Worm (Caenorhabditis elegans) whole organism, late embryonic: ENCODE results near the gene Y66H1A.8.

Source experiments
- F13H6.1 ChIP-seq: sonication (generic microtip); optimal IDR thresholded peaks from 2 replicates; lab custom pipeline; 2016; ENCODE audit warnings: missing genetic modification characterization, missing compliant biosample characterization
- K02D7.2 ChIP-seq: sonication (generic microtip); optimal IDR thresholded peaks from 2 replicates; lab custom pipeline; 2017; ENCODE audit warnings: mild to moderate bottlenecking, missing genetic modification characterization, missing compliant biosample characterization
- T23F11.4 ChIP-seq: fragments of 200-800 bp; sonication (Bioruptor generic); optimal IDR thresholded peaks from 2 replicates; lab custom pipeline; 2018; ENCODE audit warnings: mild to moderate bottlenecking, missing genetic modification characterization, missing compliant biosample characterization
- ceh-14 ChIP-seq: sonication (generic microtip); optimal IDR thresholded peaks from 2 replicates; lab custom pipeline; 2016; ENCODE audit warnings: missing genotype, missing genetic modification characterization, missing compliant biosample characterization
- ceh-31 ChIP-seq: sonication (generic microtip); optimal IDR thresholded peaks from 2 replicates; lab custom pipeline; 2016; ENCODE audit warnings: missing genetic modification characterization, missing compliant biosample characterization
- ceh-34 ChIP-seq: sonication (generic microtip); optimal IDR thresholded peaks from 2 replicates; lab custom pipeline; 2016; ENCODE audit warnings: mild to moderate bottlenecking, missing genetic modification characterization, missing compliant biosample characterization
- ceh-48 ChIP-seq: sonication (generic microtip); optimal IDR thresholded peaks from 2 replicates; lab custom pipeline; 2016; ENCODE audit warnings: missing genetic modification characterization, inconsistent platforms, missing compliant biosample characterization
- ceh-9 ChIP-seq: sonication (generic microtip); optimal IDR thresholded peaks from 2 replicates; lab custom pipeline; 2016; ENCODE audit warnings: mild to moderate bottlenecking, missing genetic modification characterization, inconsistent platforms, missing compliant biosample characterization
- dve-1 ChIP-seq: sonication (generic microtip); optimal IDR thresholded peaks from 2 replicates; lab custom pipeline; 2017; ENCODE audit warnings: antibody characterized with exemption, mild to moderate bottlenecking, missing genetic modification characterization, missing compliant biosample characterization
- elt-4 ChIP-seq: sonication (generic microtip); optimal IDR thresholded peaks from 2 replicates; lab custom pipeline; 2016; ENCODE audit warnings: missing genetic modification characterization, missing compliant biosample characterization
- eyg-1 ChIP-seq: sonication (generic microtip); optimal IDR thresholded peaks from 2 replicates; lab custom pipeline; 2016; ENCODE audit warnings: missing genotype, missing genetic modification characterization, missing compliant biosample characterization
- fkh-6 ChIP-seq: sonication (generic microtip); optimal IDR thresholded peaks from 2 replicates; lab custom pipeline; 2016; ENCODE audit warnings: missing genetic modification characterization, missing compliant biosample characterization
- hlh-13 ChIP-seq: fragments of 200-800 bp; sonication (Bioruptor generic); optimal IDR thresholded peaks from 2 replicates; lab custom pipeline; 2018; ENCODE audit warnings: mild to moderate bottlenecking, missing genetic modification characterization, missing compliant biosample characterization
- hlh-6 ChIP-seq: sonication (generic microtip); optimal IDR thresholded peaks from 2 replicates; lab custom pipeline; 2016; ENCODE audit warnings: missing genotype, missing genetic modification characterization, missing compliant biosample characterization
- lim-6 ChIP-seq: sonication (generic microtip); optimal IDR thresholded peaks from 2 replicates; lab custom pipeline; 2016; ENCODE audit warnings: missing genetic modification characterization, missing compliant biosample characterization
- lin-11 ChIP-seq: fragments of 200-800 bp; sonication (Bioruptor generic); optimal IDR thresholded peaks from 2 replicates; lab custom pipeline; 2018; ENCODE audit warnings: mild to moderate bottlenecking, missing genetic modification characterization, missing compliant biosample characterization
- nfya-1 ChIP-seq: sonication (generic microtip); optimal IDR thresholded peaks from 2 replicates; lab custom pipeline; 2017; ENCODE audit warnings: missing genetic modification characterization, mild to moderate bottlenecking, missing compliant biosample characterization, antibody characterized with exemption, moderate library complexity
- nhr-11 ChIP-seq: fragments of 150-350 bp; optimal IDR thresholded peaks from 2 replicates; lab custom pipeline; 2014; ENCODE audit warnings: missing biosample characterization, missing genetic modification characterization
- nhr-232 ChIP-seq: sonication (generic microtip); optimal IDR thresholded peaks from 2 replicates; lab custom pipeline; 2016; ENCODE audit warnings: missing genetic modification characterization, missing compliant biosample characterization
- odd-2 ChIP-seq: sonication (generic microtip); optimal IDR thresholded peaks from 2 replicates; lab custom pipeline; 2017; ENCODE audit warnings: antibody characterized with exemption, mild to moderate bottlenecking, missing genetic modification characterization, missing compliant biosample characterization
- pag-3 ChIP-seq: sonication (generic microtip); optimal IDR thresholded peaks from 2 replicates; lab custom pipeline; 2016; ENCODE audit warnings: missing compliant biosample characterization, missing genetic modification characterization, borderline replicate concordance
- pax-1 ChIP-seq: fragments of 150-350 bp; optimal IDR thresholded peaks from 2 replicates; lab custom pipeline; 2014; ENCODE audit warnings: missing biosample characterization, missing genetic modification characterization
- pha-4 ChIP-seq: fragments of 150-350 bp; optimal IDR thresholded peaks from 2 replicates; lab custom pipeline; 2018; ENCODE audit warnings: missing biosample characterization, missing genetic modification reagents, missing genetic modification characterization
- pros-1 ChIP-seq: fragments of 150-350 bp; optimal IDR thresholded peaks from 2 replicates; lab custom pipeline; 2014; ENCODE audit warnings: missing biosample characterization, missing genetic modification reagents, missing genetic modification characterization
- ref-2 ChIP-seq: sonication (generic microtip); optimal IDR thresholded peaks from 2 replicates; lab custom pipeline; 2016; ENCODE audit warnings: missing genetic modification characterization, missing compliant biosample characterization
- rnt-1 ChIP-seq: sonication (generic microtip); optimal IDR thresholded peaks from 2 replicates; lab custom pipeline; 2016; ENCODE audit warnings: missing genetic modification characterization, missing compliant biosample characterization
- sox-2 ChIP-seq: fragments of 200-800 bp; sonication (Bioruptor generic); IDR thresholded peaks from 2 replicates; pipeline ENCODE4 v1.3.6; 2022; ENCODE audit warnings: missing genetic modification reagents, missing genetic modification characterization, missing compliant biosample characterization
- syd-9 ChIP-seq: sonication (generic microtip); optimal IDR thresholded peaks from 2 replicates; lab custom pipeline; 2016; ENCODE audit warnings: mild to moderate bottlenecking, missing genetic modification characterization, moderate library complexity, missing compliant biosample characterization
- tbx-7 ChIP-seq: sonication (generic microtip); optimal IDR thresholded peaks from 2 replicates; lab custom pipeline; 2016; ENCODE audit warnings: missing genotype, missing genetic modification characterization, missing compliant biosample characterization
- ttx-3 ChIP-seq: sonication (generic microtip); optimal IDR thresholded peaks from 2 replicates; lab custom pipeline; 2016; ENCODE audit warnings: missing genetic modification reagents, missing genetic modification characterization, missing compliant biosample characterization
- unc-3 ChIP-seq, 2 experiments: fragments of 200-800 bp in 1 of 2; sonication (Bioruptor generic) in 1 of 2; sonication (generic microtip) in 1 of 2; conservative IDR thresholded peaks in 1 of 2; optimal IDR thresholded peaks in 1 of 2; 2 replicates each; pipeline versions ENCODE4 v1.3.6 to Lab custom; 2016 to 2022; ENCODE audit warnings: missing compliant biosample characterization in 2 of 2, missing genetic modification characterization in 2 of 2, missing genetic modification reagents in 1 of 2
- ztf-16 ChIP-seq: sonication (generic microtip); optimal IDR thresholded peaks from 2 replicates; lab custom pipeline; 2017; ENCODE audit warnings: missing genetic modification characterization, missing compliant biosample characterization

The Y66H1A.8 gene

DNA sequence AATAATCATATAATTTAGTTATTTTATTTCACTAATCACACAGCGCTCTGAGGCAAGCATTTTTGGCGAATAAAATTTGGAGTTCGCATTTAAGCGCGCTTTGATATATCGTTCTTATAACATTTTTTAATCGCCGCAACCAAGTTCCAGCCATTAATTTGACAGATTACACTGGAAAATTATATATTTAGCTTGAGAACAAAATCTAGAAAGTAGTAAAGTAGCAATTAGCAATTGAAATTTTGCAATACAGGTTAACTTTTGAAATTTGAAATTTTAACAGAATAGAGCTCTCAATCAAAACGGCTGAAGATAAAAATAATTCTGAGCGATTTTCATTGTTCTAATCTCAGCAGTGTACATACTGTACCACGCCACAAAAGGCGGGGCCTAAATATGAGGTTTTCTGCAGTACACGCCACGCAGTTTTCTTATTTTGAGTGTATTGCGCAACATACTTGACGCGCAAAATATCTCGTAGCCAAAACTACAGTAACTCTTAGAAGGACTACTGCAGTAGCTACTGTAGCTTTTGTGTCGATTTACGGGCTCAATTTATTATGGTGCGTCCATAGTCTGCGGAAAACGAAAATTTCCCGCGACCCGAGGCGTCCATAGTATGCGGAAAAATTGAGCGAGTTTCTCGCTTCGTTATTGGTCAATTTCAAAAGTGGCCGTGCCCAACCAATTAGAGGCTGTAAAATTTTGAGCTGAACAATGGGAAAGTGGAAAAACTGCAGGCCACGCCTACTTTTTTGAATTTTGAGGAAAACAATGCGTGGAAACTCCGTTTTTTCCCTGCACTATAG lies 27.4 kb downstream of the Y66H1A.8 start:
- no peak for TF ChIP-seq ttx-3
- TF ChIP-seq ceh-34 (tag; lab: Kevin White, UChicago), result no peak
- no peak for TF ChIP-seq syd-9 (tag; lab: Kevin White, UChicago)
- no peak for TF ChIP-seq unc-3 (GFP tag; conservative IDR thresholded peaks at IDR 0.05; lab: Robert Waterston, UW)
- TF ChIP-seq unc-3 (tag; optimal IDR thresholded peaks at IDR 0.05; lab: Kevin White, UChicago), result no peak
- no peak for TF ChIP-seq tbx-7 (tag; lab: Kevin White, UChicago)
- TF ChIP-seq pag-3 (tag; lab: Kevin White, UChicago), result no peak
- TF ChIP-seq pros-1 (tag; lab: Kevin White, UChicago), result no peak
- TF ChIP-seq K02D7.2 (tag; lab: Kevin White, UChicago), result no peak
- no peak for TF ChIP-seq ref-2
- no peak for TF ChIP-seq rnt-1
- TF ChIP-seq fkh-6 (tag; lab: Kevin White, UChicago), result no peak
- TF ChIP-seq dve-1 (tag; lab: Kevin White, UChicago), result no peak
- no peak for TF ChIP-seq nhr-232
- no peak for TF ChIP-seq ztf-16 (tag; lab: Kevin White, UChicago)

DNA sequence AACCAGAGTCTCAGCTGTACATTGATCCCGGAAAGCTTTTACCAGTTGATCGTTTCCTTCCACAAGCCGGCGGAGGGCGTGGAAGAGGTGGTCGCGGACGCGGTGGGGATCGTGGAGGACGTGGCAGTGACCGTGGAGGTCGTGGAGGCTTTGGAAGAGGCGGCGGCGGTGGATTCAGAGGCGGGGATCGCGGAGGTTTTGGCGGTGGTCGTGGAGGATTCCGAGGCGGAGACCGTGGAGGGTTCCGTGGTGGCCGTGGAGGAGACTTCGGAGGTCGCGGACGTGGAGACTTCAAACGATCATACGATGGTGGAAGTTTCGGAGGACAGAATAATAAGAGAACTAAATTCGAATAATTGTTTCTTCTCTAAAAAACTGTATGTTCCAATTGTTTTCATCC lies 28.1 kb downstream of the Y66H1A.8 start:
- TF ChIP-seq sox-2 (GFP tag; lab: Robert Waterston, UW) (no peak), syd-9 (tag; lab: Kevin White, UChicago) (no peak), eyg-1 (tag; lab: Kevin White, UChicago) (no peak), lin-11 (tag; lab: Kevin White, UChicago) (no peak), nhr-232 (no peak), pha-4 (no peak), elt-4 (no peak), hlh-13 (no peak), ceh-14 (tag; lab: Kevin White, UChicago) (no peak), odd-2 (no peak), rnt-1 (no peak)
- TF ChIP-seq, all 69 proteins: peak for 0

DNA sequence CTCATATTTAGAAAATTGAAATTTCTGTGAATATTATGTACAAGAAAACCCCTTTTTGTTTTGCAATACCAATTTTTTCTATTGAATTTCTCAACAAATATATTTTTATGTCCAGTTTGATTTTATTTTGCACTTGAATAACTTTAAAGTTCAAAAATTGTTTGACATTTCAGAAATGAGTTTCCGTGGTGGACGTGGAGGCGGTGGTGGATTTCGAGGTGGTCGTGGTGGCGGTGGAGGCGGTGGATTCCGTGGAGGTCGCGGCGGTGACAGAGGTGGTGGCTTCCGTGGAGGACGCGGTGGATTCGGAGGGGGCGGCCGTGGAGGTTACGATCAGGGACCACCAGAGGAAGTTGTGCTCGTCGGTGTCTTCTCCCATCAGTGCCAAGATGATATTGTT lies 28.7 kb downstream of the Y66H1A.8 start, which contains the start of gene garr-1:
garr-1 (plus strand) TSS at position 174 of the 400 bp plus-strand sequence.
- TF ChIP-seq nhr-11 (no peak), K02D7.2 (tag; lab: Kevin White, UChicago) (no peak), unc-3 (GFP tag; conservative IDR thresholded peaks at IDR 0.05; lab: Robert Waterston, UW) (no peak), unc-3 (tag; optimal IDR thresholded peaks at IDR 0.05; lab: Kevin White, UChicago) (no peak), ceh-48 (tag; lab: Kevin White, UChicago) (no peak), tbx-7 (tag; lab: Kevin White, UChicago) (no peak), lin-11 (tag; lab: Kevin White, UChicago) (no peak), pax-1 (tag; lab: Kevin White, UChicago) (no peak), lim-6 (tag; lab: Kevin White, UChicago) (no peak), F13H6.1 (tag; lab: Kevin White, UChicago) (no peak), pag-3 (tag; lab: Kevin White, UChicago) (no peak), ceh-9 (tag; lab: Kevin White, UChicago) (no peak), ceh-31 (tag; lab: Kevin White, UChicago) (no peak), hlh-6 (no peak), ttx-3 (no peak)
- TF ChIP-seq, all 69 proteins: peak for 0

DNA sequence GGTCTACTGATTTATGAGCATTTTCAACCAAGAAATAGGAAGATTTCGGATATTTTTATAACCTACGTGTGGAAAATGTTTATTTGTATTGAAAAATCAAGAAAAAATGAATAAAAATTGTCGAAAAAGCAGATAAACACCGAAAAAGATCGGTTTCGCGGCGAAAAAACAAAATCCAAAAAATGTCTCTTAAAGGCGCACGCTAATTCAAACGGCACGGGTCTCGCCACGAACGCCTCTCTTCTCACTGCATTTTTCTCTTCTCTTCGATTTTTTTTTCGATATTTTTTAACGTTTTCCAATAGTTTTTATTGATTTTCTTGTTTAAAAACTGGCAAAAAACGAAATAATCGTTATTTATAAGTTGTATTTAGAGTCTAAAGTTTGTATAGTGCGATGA lies 29.2 kb downstream of the Y66H1A.8 start:
- TF ChIP-seq ceh-48 (tag; lab: Kevin White, UChicago) (peak; percentile 56), eyg-1 (tag; lab: Kevin White, UChicago) (no peak), nfya-1 (peak; percentile 11)

DNA sequence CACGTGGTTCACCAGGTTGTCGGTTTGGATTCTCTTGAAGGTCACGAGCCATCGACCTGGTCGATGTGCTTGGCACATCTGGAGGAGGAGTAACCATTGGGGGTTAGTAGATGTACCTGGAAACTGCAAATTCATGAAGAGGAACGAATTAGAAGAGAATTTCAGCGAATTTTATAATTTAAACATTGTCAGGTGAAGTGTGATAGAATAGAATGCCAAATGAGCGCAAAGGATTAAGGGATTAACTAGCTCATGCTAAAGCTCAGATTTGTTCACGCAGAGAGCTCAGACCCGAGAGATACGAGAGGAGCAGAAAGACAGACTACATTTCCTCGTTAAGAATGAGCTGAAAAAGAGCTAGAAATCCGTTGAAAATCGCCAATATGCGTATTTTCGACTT lies 29.7 kb downstream of the Y66H1A.8 start, which contains the start of gene daf-18:
daf-18 (minus strand) TSS at position 126 of the 400 bp plus-strand sequence.
- TF ChIP-seq sox-2 (GFP tag; lab: Robert Waterston, UW), result no peak
- no peak for TF ChIP-seq F13H6.1 (tag; lab: Kevin White, UChicago)
- no peak for TF ChIP-seq ceh-31 (tag; lab: Kevin White, UChicago)
- TF ChIP-seq pros-1 (tag; lab: Kevin White, UChicago), result no peak
- peak; percentile 3 for TF ChIP-seq dve-1 (tag; lab: Kevin White, UChicago)
- TF ChIP-seq T23F11.4 (GFP tag; lab: Kevin White, UChicago), result no peak
